Fruit fly (Drosophila melanogaster): ENCODE measurements around the gene Rtel1.

DNA sequence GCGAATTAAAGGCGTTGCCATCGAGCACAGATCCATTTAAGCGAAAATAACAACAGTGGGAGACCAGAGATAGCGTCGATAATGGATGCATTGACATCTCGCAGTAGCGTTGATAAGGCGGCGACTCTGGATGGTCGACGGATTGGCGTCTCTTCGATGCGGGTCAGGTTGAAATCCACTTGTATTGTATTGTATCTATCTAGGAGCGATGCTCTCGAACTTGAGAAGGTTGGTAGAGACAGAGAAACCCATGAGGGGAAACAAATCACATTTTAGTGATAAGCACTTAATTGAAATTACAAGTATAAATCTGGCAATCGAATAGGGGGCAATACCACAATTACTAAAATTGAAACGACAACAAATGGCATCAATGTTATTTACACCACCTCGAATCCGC, 24.0 kb upstream of the Rtel1 start:
- TF ChIP-seq ab (GFP tag; optimal IDR thresholded peaks at IDR 0.05) (no peak), CG10959 (GFP tag; IDR thresholded peaks at IDR 0.05) (no peak), Blimp-1 (GFP tag; optimal IDR thresholded peaks at IDR 0.05) (no peak), Atf3 (GFP tag; optimal IDR thresholded peaks at IDR 0.05) (no peak), CG9932 (GFP tag; IDR thresholded peaks at IDR 0.05) (no peak), CG17385 (GFP tag; optimal IDR thresholded peaks at IDR 0.05) (no peak)

All from whole organism, embryonic.